Worm (Caenorhabditis elegans) whole organism, midembryonic: ENCODE results near the gene ZK669.2.

Source experiments
- T22C8.4 ChIP-seq: fragments of 200-800 bp; sonication (Bioruptor generic); IDR thresholded peaks from 2 replicates; pipeline ENCODE4 v1.3.6; 2022; ENCODE audit warnings: missing genetic modification characterization, missing compliant biosample characterization
- cog-1 ChIP-seq: sonication (generic microtip); optimal IDR thresholded peaks from 2 replicates; lab custom pipeline; 2016; ENCODE audit warnings: missing genetic modification characterization, missing compliant biosample characterization
- flt-1 ChIP-seq: fragments of 200-800 bp; sonication (Bioruptor generic); IDR thresholded peaks from 2 replicates; pipeline ENCODE4 v1.3.6; 2022; ENCODE audit warnings: missing genetic modification characterization, missing compliant biosample characterization
- klf-2 ChIP-seq: fragments of 200-800 bp; sonication (Bioruptor generic); conservative IDR thresholded peaks from 2 replicates; pipeline ENCODE4 v1.3.6; 2022; ENCODE audit warnings: missing genetic modification reagents, missing genetic modification characterization, missing compliant biosample characterization
- med-1 ChIP-seq: sonication (generic microtip); optimal IDR thresholded peaks from 2 replicates; lab custom pipeline; 2017; ENCODE audit warnings: missing genetic modification characterization, mild to moderate bottlenecking, missing compliant biosample characterization, antibody characterized with exemption, missing genetic modification reagents; ENCODE audit not compliant: insufficient read depth
- ref-1 ChIP-seq: fragments of 200-800 bp; sonication (Bioruptor generic); conservative IDR thresholded peaks from 2 replicates; pipeline ENCODE4 v1.3.6; 2022; ENCODE audit warnings: missing genetic modification reagents, missing genetic modification characterization, missing compliant biosample characterization
- tab-1 ChIP-seq: fragments of 200-800 bp; sonication (Bioruptor generic); IDR thresholded peaks from 2 replicates; pipeline ENCODE4 v1.3.6; 2022; ENCODE audit warnings: missing genetic modification characterization, missing compliant biosample characterization
- ztf-23 ChIP-seq: fragments of 200-800 bp; sonication (Bioruptor generic); IDR thresholded peaks from 2 replicates; pipeline ENCODE4 v1.3.6; 2022; ENCODE audit warnings: missing genetic modification reagents, missing genetic modification characterization, missing compliant biosample characterization
- ztf-29 ChIP-seq: fragments of 200-800 bp; sonication (Bioruptor generic); IDR thresholded peaks from 2 replicates; pipeline ENCODE4 v1.3.6; 2022; ENCODE audit warnings: missing genetic modification reagents, missing genetic modification characterization, missing compliant biosample characterization

ce11 chrII:7958544-7958943 lies 20.6 kb upstream of the ZK669.2 start, which contains the start of gene C04H4.1:
- TF ChIP-seq tab-1 (GFP tag; lab: Robert Waterston, UW) (no peak), cog-1 (tag; lab: Kevin White, UChicago) (no peak), med-1 (GFP tag; lab: Kevin White, UChicago) (no peak), T22C8.4 (no peak), flt-1 (GFP tag; lab: Robert Waterston, UW) (no peak), ref-1 (GFP tag; lab: Robert Waterston, UW) (no peak), klf-2 (no peak), ztf-29 (GFP tag; lab: Robert Waterston, UW) (no peak), ztf-23 (GFP tag; lab: Robert Waterston, UW) (no peak)
